Fruit fly (Drosophila melanogaster): ENCODE data around the gene CG8289.
A peak's percentile ranks its signal among the peaks of the same experiment; 100 is the strongest.

Gene CG8289

dm6 chrX:17636001-17636400 lies at the start of gene CG8289, which contains the start of gene CG5800:
Gene CG8289 (minus strand): TSS chrX:17636044.
Gene CG5800 (plus strand): TSS chrX:17636281.
- TF ChIP-seq noc (tag; optimal IDR thresholded peaks at IDR 0.05) = no peak

- no peak for TF ChIP-seq noc (tag; optimal IDR thresholded peaks at IDR 0.05)
These were observed 47.6 kb upstream of the CG8289 start for dm6 chrX:17683506-17683858.

dm6 chrX:17682745-17683505 lies 47.1 kb upstream of the CG8289 start:
- TF ChIP-seq noc (tag; optimal IDR thresholded peaks at IDR 0.05) = peak; percentile 11

dm6 chrX:17679642-17680571 lies 44.1 kb upstream of the CG8289 start:
- peak; percentile 19 for TF ChIP-seq noc (tag; optimal IDR thresholded peaks at IDR 0.05)

- no peak for TF ChIP-seq noc (tag; optimal IDR thresholded peaks at IDR 0.05)
These were observed 42.3 kb upstream of the CG8289 start for dm6 chrX:17677953-17678668.

dm6 chrX:17671788-17672187 lies 35.9 kb upstream of the CG8289 start, which contains the start of gene CG12990:
Gene CG12990 (minus strand): TSS chrX:17671888.
- TF ChIP-seq noc (tag; optimal IDR thresholded peaks at IDR 0.05) = no peak

- peak; percentile 41 for TF ChIP-seq noc (tag; optimal IDR thresholded peaks at IDR 0.05)
These were observed 23.2 kb upstream of the CG8289 start for dm6 chrX:17659119-17659452.

dm6 chrX:17658207-17659118 lies 22.6 kb upstream of the CG8289 start:
- TF ChIP-seq noc (tag; optimal IDR thresholded peaks at IDR 0.05) = no peak

- TF ChIP-seq noc (tag; optimal IDR thresholded peaks at IDR 0.05) = peak; percentile 10
These were observed 21.9 kb upstream of the CG8289 start for dm6 chrX:17657716-17658115.

- TF ChIP-seq noc (tag; optimal IDR thresholded peaks at IDR 0.05) = no peak
These were observed 21.3 kb upstream of the CG8289 start, which contains the start of gene beta-Spec for dm6 chrX:17657050-17657696. Gene beta-Spec (plus strand): TSS chrX:17657372.

dm6 chrX:17656501-17656900 lies 20.7 kb upstream of the CG8289 start, which contains the start of gene IntS2:
Gene IntS2 (minus strand): TSS chrX:17656818.
- TF ChIP-seq noc (tag; optimal IDR thresholded peaks at IDR 0.05) = no peak

dm6 chrX:17651998-17652738 lies 16.3 kb upstream of the CG8289 start, which contains the start of gene RhoGAPp190:
Gene RhoGAPp190 (minus strand): TSS chrX:17652562.
- no peak for TF ChIP-seq noc (tag; optimal IDR thresholded peaks at IDR 0.05)

- TF ChIP-seq noc (tag; optimal IDR thresholded peaks at IDR 0.05) = no peak
These were observed 15.6 kb upstream of the CG8289 start for dm6 chrX:17651216-17651997.

Measured in whole organism, larva.